Worm (Caenorhabditis elegans) whole organism, L4 larva: ENCODE data around the gene M03E7.1.

Experiments used
- nhr-237 ChIP-seq: sonication (generic microtip); optimal IDR thresholded peaks from 2 replicates; lab custom pipeline; 2017; ENCODE audit warnings: missing biosample characterization, missing genetic modification characterization
- nhr-77 ChIP-seq: fragments of 150-350 bp; optimal IDR thresholded peaks from 2 replicates; lab custom pipeline; 2014; ENCODE audit warnings: missing biosample characterization, missing genetic modification characterization
- zag-1 ChIP-seq: fragments of 150-350 bp; optimal IDR thresholded peaks from 2 replicates; lab custom pipeline; 2014; ENCODE audit warnings: missing biosample characterization, missing genetic modification characterization

DNA sequence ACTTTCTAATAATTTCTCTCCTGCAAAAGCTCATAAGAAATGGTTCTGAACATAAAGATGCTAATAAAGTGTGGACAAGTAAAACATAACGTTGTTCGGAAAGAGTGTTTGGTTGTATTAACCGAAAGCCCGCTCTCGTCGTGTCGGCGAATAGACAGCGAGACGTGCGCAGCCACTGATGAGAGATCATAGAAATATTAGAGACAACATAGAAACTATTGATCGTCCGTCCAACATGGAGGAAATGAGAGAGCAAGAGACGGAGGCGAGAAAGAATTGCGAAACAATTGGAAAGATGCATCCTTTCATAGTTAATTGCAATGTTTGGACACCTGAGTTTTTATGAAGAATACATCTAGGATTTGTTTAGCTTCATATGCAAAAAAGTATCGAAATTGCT lies 41.0 kb upstream of the M03E7.1 start:
- no peak for TF ChIP-seq zag-1 (tag; lab: Kevin White, UChicago)
- no peak for TF ChIP-seq nhr-237 (tag; lab: Kevin White, UChicago)
- no peak for TF ChIP-seq nhr-77 (tag; lab: Kevin White, UChicago)
